Worm (Caenorhabditis elegans): Measurements from ENCODE around the gene B0310.6.

The B0310.6 gene

DNA sequence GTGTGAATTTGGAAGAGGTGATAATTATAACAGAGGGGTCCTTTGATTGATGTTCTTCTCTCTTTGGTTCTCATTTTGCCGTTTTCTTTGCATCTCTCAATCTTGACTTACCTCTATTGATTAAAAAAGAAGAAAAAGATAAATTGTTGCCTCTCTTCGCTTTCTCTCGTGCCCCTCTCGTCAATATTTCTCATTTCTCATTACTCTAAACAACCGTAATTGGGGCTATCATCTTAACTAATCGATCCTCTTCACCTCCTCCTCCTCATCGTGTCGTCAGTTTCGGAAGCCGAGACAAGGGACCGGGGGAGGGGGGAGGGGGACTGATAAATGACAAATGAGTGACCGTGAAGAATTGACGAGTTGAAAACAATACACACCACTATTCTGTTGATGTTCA, 32.2 kb downstream of the B0310.6 start:
- TF ChIP-seq R02D3.7 (tag; optimal IDR thresholded peaks at IDR 0.05) (no peak), lin-13 (GFP tag; optimal IDR thresholded peaks at IDR 0.05) (no peak), mbf-1 (tag; optimal IDR thresholded peaks at IDR 0.05) (no peak), lin-11 (tag; optimal IDR thresholded peaks at IDR 0.05) (no peak), nhr-12 (tag; optimal IDR thresholded peaks at IDR 0.05) (no peak), C34F6.9 (tag; optimal IDR thresholded peaks at IDR 0.05) (no peak), ceh-82 (tag; optimal IDR thresholded peaks at IDR 0.05) (no peak), nhr-11 (tag; optimal IDR thresholded peaks at IDR 0.05) (no peak), ztf-4 (tag; optimal IDR thresholded peaks at IDR 0.05) (no peak), zag-1 (tag; optimal IDR thresholded peaks at IDR 0.05) (no peak), crh-2 (tag; optimal IDR thresholded peaks at IDR 0.05) (no peak), nhr-237 (tag; optimal IDR thresholded peaks at IDR 0.05) (no peak), ztf-11 (tag; optimal IDR thresholded peaks at IDR 0.05) (no peak), fos-1 (tag; optimal IDR thresholded peaks at IDR 0.05) (no peak), nhr-21 (tag; optimal IDR thresholded peaks at IDR 0.05) (peak; percentile 13), ztf-1 (GFP tag; conservative IDR thresholded peaks at IDR 0.05) (no peak), ZK546.5 (tag; optimal IDR thresholded peaks at IDR 0.05) (no peak), nhr-6 (tag; optimal IDR thresholded peaks at IDR 0.05) (no peak), gmeb-1 (tag; optimal IDR thresholded peaks at IDR 0.05) (peak; percentile 11), unc-39 (tag; optimal IDR thresholded peaks at IDR 0.05) (no peak), mdl-1 (tag; optimal IDR thresholded peaks at IDR 0.05) (no peak), ceh-16 (tag; optimal IDR thresholded peaks at IDR 0.05) (no peak), lin-39 (tag; optimal IDR thresholded peaks at IDR 0.05) (no peak), mab-5 (tag; optimal IDR thresholded peaks at IDR 0.05) (no peak), F13H6.1 (tag; optimal IDR thresholded peaks at IDR 0.05) (no peak), nhr-23 (tag; optimal IDR thresholded peaks at IDR 0.05) (no peak), sma-3 (GFP tag; optimal IDR thresholded peaks at IDR 0.05) (peak; percentile 27), nhr-10 (tag; optimal IDR thresholded peaks at IDR 0.05) (no peak), lsy-2 (tag; optimal IDR thresholded peaks at IDR 0.05) (peak in 1 of 2 experiments; percentile 30), unc-62 (GFP tag; optimal IDR thresholded peaks at IDR 0.05) (no peak), ama-1 (optimal IDR thresholded peaks at IDR 0.05) (no peak), nhr-129 (tag; optimal IDR thresholded peaks at IDR 0.05) (no peak), sem-4 (tag; optimal IDR thresholded peaks at IDR 0.05) (no peak), blmp-1 (tag; optimal IDR thresholded peaks at IDR 0.05; ENCODE audit: insufficient read depth) (peak; percentile 7), sma-9 (GFP tag; optimal IDR thresholded peaks at IDR 0.05) (peak; percentile 16), sma-9 (tag; optimal IDR thresholded peaks at IDR 0.05) (no peak), alr-1 (tag; optimal IDR thresholded peaks at IDR 0.05) (no peak), egl-27 (tag; optimal IDR thresholded peaks at IDR 0.05) (no peak), Y55F3AM.14 (GFP tag; optimal IDR thresholded peaks at IDR 0.05) (no peak), skn-1 (tag; optimal IDR thresholded peaks at IDR 0.05) (no peak), elt-1 (tag; optimal IDR thresholded peaks at IDR 0.05) (no peak), nhr-25 (tag; optimal IDR thresholded peaks at IDR 0.05) (peak; percentile 60), snpc-4 (tag; optimal IDR thresholded peaks at IDR 0.05) (no peak), elt-3 (tag; optimal IDR thresholded peaks at IDR 0.05) (no peak), dmd-4 (tag; optimal IDR thresholded peaks at IDR 0.05) (no peak), unc-55 (GFP tag; optimal IDR thresholded peaks at IDR 0.05) (no peak), aly-2 (tag; optimal IDR thresholded peaks at IDR 0.05) (no peak), peb-1 (tag; optimal IDR thresholded peaks at IDR 0.05) (no peak), nhr-77 (tag; optimal IDR thresholded peaks at IDR 0.05) (no peak)

DNA sequence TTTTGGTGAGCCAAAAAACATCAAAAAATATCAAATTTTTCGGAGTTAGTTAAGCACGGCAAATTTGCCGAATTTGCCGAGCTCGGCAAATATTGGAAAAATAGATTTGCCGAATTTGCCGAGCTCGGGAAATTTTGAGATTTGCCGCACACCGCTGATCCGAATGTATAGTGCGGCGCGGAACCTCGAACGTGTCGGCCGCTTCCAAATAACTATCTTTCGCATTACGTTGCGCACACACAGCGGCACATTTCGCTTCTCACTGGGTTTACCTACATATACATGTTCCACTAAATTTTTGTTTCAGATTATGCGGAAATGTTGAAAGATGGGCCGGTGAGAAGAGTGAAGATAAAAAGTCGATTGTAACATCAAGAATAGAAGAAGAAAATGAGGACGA, 34.0 kb downstream of the B0310.6 start:
- TF ChIP-seq mdl-1 (tag; optimal IDR thresholded peaks at IDR 0.05) (no peak), ztf-4 (tag; optimal IDR thresholded peaks at IDR 0.05) (no peak), ceh-82 (tag; optimal IDR thresholded peaks at IDR 0.05) (no peak), zag-1 (tag; optimal IDR thresholded peaks at IDR 0.05) (no peak), lin-39 (tag; optimal IDR thresholded peaks at IDR 0.05) (no peak), skn-1 (tag; optimal IDR thresholded peaks at IDR 0.05) (no peak), peb-1 (tag; optimal IDR thresholded peaks at IDR 0.05) (no peak), lsy-2 (tag; optimal IDR thresholded peaks at IDR 0.05) (no peak), unc-39 (tag; optimal IDR thresholded peaks at IDR 0.05) (no peak), lin-13 (GFP tag; optimal IDR thresholded peaks at IDR 0.05) (no peak), fos-1 (tag; optimal IDR thresholded peaks at IDR 0.05) (no peak), egl-27 (tag; optimal IDR thresholded peaks at IDR 0.05) (no peak), aly-2 (tag; optimal IDR thresholded peaks at IDR 0.05) (no peak), unc-62 (GFP tag; optimal IDR thresholded peaks at IDR 0.05) (no peak), ceh-16 (tag; optimal IDR thresholded peaks at IDR 0.05) (no peak)
